Worm (Caenorhabditis elegans): ENCODE measurements around the gene B0228.1.
A peak's percentile ranks its signal among the peaks of the same experiment; 100 is the strongest.

The B0228.1 gene

DNA sequence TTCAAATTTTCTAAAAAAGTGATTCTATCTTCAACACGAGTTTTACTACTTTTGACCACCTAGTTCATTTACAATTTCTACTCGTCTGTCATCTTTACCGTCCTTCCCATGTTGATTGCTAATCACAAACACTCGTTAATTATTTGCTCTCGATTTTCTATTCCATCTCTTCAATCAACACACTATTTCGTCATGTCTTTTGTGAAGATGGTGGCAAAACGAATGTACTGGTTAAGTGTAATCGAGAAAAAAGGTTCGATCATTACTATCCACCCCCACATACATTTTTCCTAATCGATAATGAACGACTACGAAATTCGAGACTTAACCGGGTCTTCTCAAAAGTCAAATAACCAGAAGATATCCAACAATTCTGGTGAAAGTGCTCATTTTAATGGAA is 30.5 kb upstream of the B0228.1 start, which contains the start of gene cpna-2:
cpna-2 (plus strand) TSS at position 301 of the 400 bp plus-strand sequence.
- TF ChIP-seq ceh-43 (GFP tag; optimal IDR thresholded peaks at IDR 0.05) (no peak), nhr-28 (tag; optimal IDR thresholded peaks at IDR 0.05) (no peak), unc-62 (GFP tag; optimal IDR thresholded peaks at IDR 0.05) (no peak), lsy-2 (tag; optimal IDR thresholded peaks at IDR 0.05) (no peak), sptf-1 (tag; optimal IDR thresholded peaks at IDR 0.05) (no peak), mab-5 (tag; optimal IDR thresholded peaks at IDR 0.05) (no peak), drap-1 (GFP tag; optimal IDR thresholded peaks at IDR 0.05) (no peak), pha-4 (tag; optimal IDR thresholded peaks at IDR 0.05) (no peak), ztf-11 (tag; optimal IDR thresholded peaks at IDR 0.05) (no peak), unc-39 (tag; optimal IDR thresholded peaks at IDR 0.05) (no peak), ceh-83 (GFP tag; optimal IDR thresholded peaks at IDR 0.05) (no peak), hlh-1 (tag; optimal IDR thresholded peaks at IDR 0.05) (no peak), nhr-2 (tag; optimal IDR thresholded peaks at IDR 0.05) (no peak), lin-13 (tag; optimal IDR thresholded peaks at IDR 0.05) (no peak), ham-2 (GFP tag; optimal IDR thresholded peaks at IDR 0.05) (no peak), ceh-39 (tag; optimal IDR thresholded peaks at IDR 0.05) (no peak), ces-1 (GFP tag; optimal IDR thresholded peaks at IDR 0.05) (no peak)

DNA sequence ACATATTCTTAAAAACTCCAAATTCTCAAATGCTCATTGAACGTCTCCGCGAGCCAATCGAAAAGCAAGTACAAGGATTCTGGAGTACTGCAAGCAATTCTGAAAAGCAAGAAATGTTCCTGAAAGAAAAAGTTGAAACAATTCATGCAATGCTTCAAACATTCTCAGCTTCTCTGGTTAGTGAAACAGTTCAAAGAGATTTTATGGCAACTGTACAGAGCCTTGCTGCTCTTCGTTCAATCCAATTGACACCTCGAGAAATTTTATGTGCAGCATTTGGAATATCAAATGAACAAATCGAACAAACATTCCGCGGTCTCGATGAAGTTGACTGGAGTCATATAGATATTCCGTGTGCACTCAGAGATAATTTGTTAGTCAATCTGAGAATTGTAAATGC is 18.4 kb upstream of the B0228.1 start:
- TF ChIP-seq sem-2 (GFP tag; optimal IDR thresholded peaks at IDR 0.05) (no peak), blmp-1 (tag; optimal IDR thresholded peaks at IDR 0.05) (no peak), mls-2 (tag; optimal IDR thresholded peaks at IDR 0.05) (no peak), sptf-1 (tag; optimal IDR thresholded peaks at IDR 0.05) (no peak), nhr-76 (tag; optimal IDR thresholded peaks at IDR 0.05) (no peak), M03D4.4 (tag; optimal IDR thresholded peaks at IDR 0.05) (no peak), elt-1 (tag; optimal IDR thresholded peaks at IDR 0.05; ENCODE audit: borderline replicate concordance, insufficient read depth) (no peak), lin-13 (tag; optimal IDR thresholded peaks at IDR 0.05) (no peak), nhr-12 (tag; optimal IDR thresholded peaks at IDR 0.05) (no peak), unc-120 (tag; optimal IDR thresholded peaks at IDR 0.05; ENCODE audit: poor library complexity, severe bottlenecking) (no peak), ceh-43 (GFP tag; optimal IDR thresholded peaks at IDR 0.05) (no peak), nhr-237 (tag; optimal IDR thresholded peaks at IDR 0.05) (no peak), ztf-11 (tag; optimal IDR thresholded peaks at IDR 0.05) (no peak), unc-39 (tag; optimal IDR thresholded peaks at IDR 0.05) (no peak), ham-2 (GFP tag; optimal IDR thresholded peaks at IDR 0.05) (no peak)

DNA sequence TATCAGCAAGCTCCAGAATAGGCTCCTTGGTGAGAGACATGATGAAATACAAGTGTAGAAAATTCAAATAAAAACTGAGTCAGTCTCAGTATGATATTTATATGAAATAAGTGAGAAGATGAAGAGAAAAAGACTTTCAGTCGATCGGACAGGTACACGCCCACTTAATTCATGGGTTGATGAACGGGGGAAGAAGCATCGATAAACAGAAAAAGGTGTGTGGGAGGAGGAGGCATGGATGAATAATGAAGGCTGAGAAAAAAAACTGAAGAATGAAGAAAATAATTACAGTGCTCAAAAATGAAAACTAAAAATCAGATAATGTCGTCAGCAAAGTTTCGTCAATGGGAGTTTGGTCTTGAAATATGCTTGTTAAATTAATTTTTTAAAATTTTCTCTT is 1.6 kb upstream of the B0228.1 start, which contains the start of gene trx-1:
trx-1 (minus strand) TSS at position 101 of the 400 bp plus-strand sequence.
- TF ChIP-seq ham-2 (GFP tag; optimal IDR thresholded peaks at IDR 0.05) (no peak), ztf-11 (tag; optimal IDR thresholded peaks at IDR 0.05) (no peak), sptf-1 (tag; optimal IDR thresholded peaks at IDR 0.05) (no peak), unc-62 (GFP tag; optimal IDR thresholded peaks at IDR 0.05) (no peak), mls-2 (tag; optimal IDR thresholded peaks at IDR 0.05) (no peak), nhr-76 (tag; optimal IDR thresholded peaks at IDR 0.05) (no peak), M03D4.4 (tag; optimal IDR thresholded peaks at IDR 0.05) (no peak), hlh-1 (tag; optimal IDR thresholded peaks at IDR 0.05) (no peak), ceh-83 (GFP tag; optimal IDR thresholded peaks at IDR 0.05) (no peak), zip-8 (tag; optimal IDR thresholded peaks at IDR 0.05) (no peak), nhr-2 (tag; optimal IDR thresholded peaks at IDR 0.05) (no peak), drap-1 (GFP tag; optimal IDR thresholded peaks at IDR 0.05) (no peak)

DNA sequence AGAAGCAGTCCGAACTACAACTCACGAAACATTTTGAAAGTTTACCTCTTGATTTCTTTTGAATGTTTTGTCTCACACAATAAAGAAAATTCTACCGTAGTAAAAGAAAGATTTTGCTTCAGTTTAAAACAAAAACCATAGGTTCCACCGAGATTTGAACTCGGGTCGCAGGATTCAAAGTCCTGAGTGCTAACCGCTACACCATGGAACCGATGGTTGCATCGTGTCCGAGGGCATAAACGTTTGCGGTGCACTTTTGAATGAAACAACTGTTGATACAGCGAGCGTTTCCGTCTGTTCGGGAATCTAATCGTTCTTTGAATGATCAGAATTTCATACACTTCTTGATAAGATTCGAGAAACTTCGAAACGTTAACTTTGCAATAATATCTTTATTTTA is 1.7 kb downstream of the B0228.1 start:
- TF ChIP-seq lsy-2 (tag; optimal IDR thresholded peaks at IDR 0.05) = no peak
- no peak for TF ChIP-seq sptf-1 (tag; optimal IDR thresholded peaks at IDR 0.05)
- no peak for TF ChIP-seq blmp-1 (tag; optimal IDR thresholded peaks at IDR 0.05)
- peak; percentile 29 for TF ChIP-seq M03D4.4 (tag; optimal IDR thresholded peaks at IDR 0.05)
- TF ChIP-seq tbx-8 (GFP tag; optimal IDR thresholded peaks at IDR 0.05) = no peak
- TF ChIP-seq mls-2 (tag; optimal IDR thresholded peaks at IDR 0.05) = no peak
- TF ChIP-seq unc-39 (tag; optimal IDR thresholded peaks at IDR 0.05) = no peak
- TF ChIP-seq ceh-43 (GFP tag; optimal IDR thresholded peaks at IDR 0.05) = no peak
- TF ChIP-seq drap-1 (GFP tag; optimal IDR thresholded peaks at IDR 0.05) = peak; percentile 48
- no peak for TF ChIP-seq nhr-28 (tag; optimal IDR thresholded peaks at IDR 0.05)
- TF ChIP-seq zip-8 (tag; optimal IDR thresholded peaks at IDR 0.05) = no peak
- peak; percentile 1 for TF ChIP-seq unc-62 (GFP tag; optimal IDR thresholded peaks at IDR 0.05)
- no peak for TF ChIP-seq sem-2 (GFP tag; optimal IDR thresholded peaks at IDR 0.05)
- TF ChIP-seq ces-1 (GFP tag; optimal IDR thresholded peaks at IDR 0.05) = no peak
- no peak for TF ChIP-seq ceh-39 (tag; optimal IDR thresholded peaks at IDR 0.05)
- TF ChIP-seq snpc-4 (tag; optimal IDR thresholded peaks at IDR 0.05) = no peak
- no peak for TF ChIP-seq nhr-2 (tag; optimal IDR thresholded peaks at IDR 0.05)
- TF ChIP-seq elt-1 (tag; optimal IDR thresholded peaks at IDR 0.05; ENCODE audit: borderline replicate concordance, insufficient read depth) = no peak
- no peak for TF ChIP-seq ztf-11 (tag; optimal IDR thresholded peaks at IDR 0.05)
- TF ChIP-seq flh-1 (GFP tag; optimal IDR thresholded peaks at IDR 0.05) = peak; percentile 18
- no peak for TF ChIP-seq unc-120 (tag; optimal IDR thresholded peaks at IDR 0.05; ENCODE audit: poor library complexity, severe bottlenecking)
- no peak for TF ChIP-seq lin-13 (tag; optimal IDR thresholded peaks at IDR 0.05)
- no peak for TF ChIP-seq nhr-76 (tag; optimal IDR thresholded peaks at IDR 0.05)
- no peak for TF ChIP-seq elt-3 (tag; optimal IDR thresholded peaks at IDR 0.05)
- no peak for TF ChIP-seq lin-32 (GFP tag; optimal IDR thresholded peaks at IDR 0.05)
- TF ChIP-seq nhr-12 (tag; optimal IDR thresholded peaks at IDR 0.05) = no peak
- TF ChIP-seq hlh-1 (tag; optimal IDR thresholded peaks at IDR 0.05) = peak; percentile 36
- no peak for TF ChIP-seq mab-5 (tag; optimal IDR thresholded peaks at IDR 0.05)
- TF ChIP-seq ceh-83 (GFP tag; optimal IDR thresholded peaks at IDR 0.05) = peak; percentile 66
- no peak for TF ChIP-seq pha-4 (tag; optimal IDR thresholded peaks at IDR 0.05)
- TF ChIP-seq cnd-1 (tag; optimal IDR thresholded peaks at IDR 0.05) = no peak
- no peak for TF ChIP-seq mep-1 (tag; optimal IDR thresholded peaks at IDR 0.05)
- no peak for TF ChIP-seq nhr-237 (tag; optimal IDR thresholded peaks at IDR 0.05)
- peak; percentile 8 for TF ChIP-seq bed-3 (GFP tag; optimal IDR thresholded peaks at IDR 0.05)
- TF ChIP-seq ham-2 (GFP tag; optimal IDR thresholded peaks at IDR 0.05) = no peak
